Worm (Caenorhabditis elegans) whole organism, young adult: ENCODE measurements around the gene srh-186.

Experiments
- B0336.3 ChIP-seq: fragments of 200-800 bp; sonication (Bioruptor generic); IDR thresholded peaks from 2 replicates; pipeline ENCODE4 v1.3.6; 2022; ENCODE audit warnings: missing genetic modification characterization, missing compliant biosample characterization
- F55B11.4 ChIP-seq: sonication (generic microtip); optimal IDR thresholded peaks from 2 replicates; lab custom pipeline; 2016; ENCODE audit warnings: missing compliant biosample characterization, missing genetic modification characterization, borderline replicate concordance; ENCODE audit not compliant: insufficient read depth
- ceh-100 ChIP-seq: fragments of 200-800 bp; sonication (Bioruptor generic); IDR thresholded peaks from 2 replicates; pipeline ENCODE4 v1.3.6; 2022; ENCODE audit warnings: missing genetic modification reagents, missing genetic modification characterization, missing compliant biosample characterization
- die-1 ChIP-seq: sonication (generic microtip); optimal IDR thresholded peaks from 2 replicates; lab custom pipeline; 2016; ENCODE audit warnings: missing genotype, mild to moderate bottlenecking, missing genetic modification characterization, missing compliant biosample characterization
- dpl-1 ChIP-seq: fragments of 150-350 bp; optimal IDR thresholded peaks from 2 replicates; lab custom pipeline; 2014; ENCODE audit warnings: missing biosample characterization, missing genetic modification reagents, missing genetic modification characterization
- ets-4 ChIP-seq: fragments of 200-800 bp; sonication (Bioruptor generic); optimal IDR thresholded peaks from 2 replicates; lab custom pipeline; 2018; ENCODE audit warnings: mild to moderate bottlenecking, missing genetic modification characterization, missing compliant biosample characterization
- hrde-1 ChIP-seq: sonication (generic microtip); optimal IDR thresholded peaks from 2 replicates; lab custom pipeline; 2016; ENCODE audit warnings: missing genetic modification characterization, mild to moderate bottlenecking, missing compliant biosample characterization, moderate library complexity, missing genotype, missing genetic modification reagents, borderline replicate concordance
- sea-2 ChIP-seq: fragments of 200-800 bp; sonication (Bioruptor generic); IDR thresholded peaks from 2 replicates; pipeline ENCODE4 v1.3.6; 2022; ENCODE audit warnings: missing genetic modification characterization, missing compliant biosample characterization
- snpc-1.3 ChIP-seq: sonication (generic microtip); optimal IDR thresholded peaks from 2 replicates; lab custom pipeline; 2017; ENCODE audit warnings: missing genetic modification characterization, mild to moderate bottlenecking, missing compliant biosample characterization, antibody characterized with exemption, moderate library complexity, missing genotype, missing genetic modification reagents; ENCODE audit not compliant: insufficient read depth
- unc-62 ChIP-seq: fragments of 150-350 bp; optimal IDR thresholded peaks from 2 replicates; lab custom pipeline; 2014; ENCODE audit warnings: missing biosample characterization, missing genetic modification reagents, missing genetic modification characterization

DNA sequence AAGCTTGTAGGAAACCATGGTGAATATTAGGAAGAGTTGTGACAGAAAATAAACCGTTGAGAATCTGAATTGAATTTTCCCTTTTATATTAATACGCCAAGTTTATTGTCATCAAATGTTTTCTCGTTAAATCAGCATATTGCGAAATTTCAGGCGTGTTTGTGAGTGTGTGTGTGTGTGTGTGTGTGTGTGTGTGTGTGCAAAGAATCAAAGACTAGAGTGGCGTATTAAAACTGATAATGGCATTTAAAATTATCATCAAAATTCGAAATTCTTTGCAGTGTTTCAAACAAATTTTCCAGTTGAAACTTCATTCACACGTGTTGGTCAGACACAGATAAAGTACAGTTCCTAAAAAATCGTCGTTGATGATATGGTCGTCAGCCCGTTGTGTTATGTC is 39.7 kb upstream of the srh-186 start, which contains the start of gene gst-38:
- TF ChIP-seq ets-4 = no peak
- TF ChIP-seq B0336.3 (GFP tag; lab: Robert Waterston, UW) = no peak
- no peak for TF ChIP-seq unc-62 (GFP tag; lab: Kevin White, UChicago)
- TF ChIP-seq dpl-1 (GFP tag; lab: Kevin White, UChicago) = no peak
- TF ChIP-seq snpc-1.3 (tag; lab: Kevin White, UChicago) = no peak
- no peak for TF ChIP-seq die-1
- no peak for TF ChIP-seq sea-2 (GFP tag; lab: Robert Waterston, UW)
- TF ChIP-seq ceh-100 (GFP tag; lab: Robert Waterston, UW) = no peak
- TF ChIP-seq hrde-1 = no peak
- no peak for TF ChIP-seq F55B11.4
